Worm (Caenorhabditis elegans): ENCODE results near the gene col-160.

- no peak for TF ChIP-seq lin-13 (tag; optimal IDR thresholded peaks at IDR 0.05)
- no peak for TF ChIP-seq ztf-11 (tag; optimal IDR thresholded peaks at IDR 0.05)
- TF ChIP-seq unc-39 (tag; optimal IDR thresholded peaks at IDR 0.05): no peak
- TF ChIP-seq pha-4 (tag; optimal IDR thresholded peaks at IDR 0.05): no peak
- TF ChIP-seq unc-120 (tag; optimal IDR thresholded peaks at IDR 0.05; ENCODE audit: poor library complexity, severe bottlenecking): no peak
- TF ChIP-seq nhr-237 (tag; optimal IDR thresholded peaks at IDR 0.05): no peak
- TF ChIP-seq elt-3 (tag; optimal IDR thresholded peaks at IDR 0.05): no peak
- no peak for TF ChIP-seq sptf-1 (tag; optimal IDR thresholded peaks at IDR 0.05)
- TF ChIP-seq ceh-83 (GFP tag; optimal IDR thresholded peaks at IDR 0.05): no peak
Observed at ce11 chrV:13249436-13249835, 47.4 kb upstream of the col-160 start, which contains the start of gene odr-3.
